Worm (Caenorhabditis elegans) whole organism, early embryonic: ENCODE results near the gene F14H3.3.

Source experiments
- B0310.2 ChIP-seq: sonication (generic microtip); optimal IDR thresholded peaks from 2 replicates; lab custom pipeline; 2016; ENCODE audit warnings: mild to moderate bottlenecking, missing genetic modification characterization, missing compliant biosample characterization
- F13C5.2 ChIP-seq: sonication (generic microtip); optimal IDR thresholded peaks from 2 replicates; lab custom pipeline; 2017; ENCODE audit warnings: mild to moderate bottlenecking, missing genetic modification characterization, inconsistent platforms, missing compliant biosample characterization
- aly-1 ChIP-seq: sonication (generic microtip); optimal IDR thresholded peaks from 2 replicates; lab custom pipeline; 2016; ENCODE audit warnings: missing genetic modification characterization, missing compliant biosample characterization
- ama-1 ChIP-seq: fragments of 150-350 bp; optimal IDR thresholded peaks from 2 replicates; lab custom pipeline; 2014
- ceh-13 ChIP-seq: fragments of 200-800 bp; sonication (Bioruptor generic); optimal IDR thresholded peaks from 2 replicates; lab custom pipeline; 2018; ENCODE audit warnings: mild to moderate bottlenecking, missing genetic modification characterization, missing compliant biosample characterization
- ceh-36 ChIP-seq: sonication (generic microtip); optimal IDR thresholded peaks from 2 replicates; lab custom pipeline; 2016; ENCODE audit warnings: missing genetic modification characterization, inconsistent platforms, missing compliant biosample characterization
- ets-7 ChIP-seq: sonication (generic microtip); optimal IDR thresholded peaks from 2 replicates; lab custom pipeline; 2016; ENCODE audit warnings: missing genotype, missing genetic modification characterization, missing compliant biosample characterization
- flt-1 ChIP-seq: fragments of 200-800 bp; sonication (Bioruptor generic); IDR thresholded peaks from 2 replicates; pipeline ENCODE4 v1.3.6; 2022; ENCODE audit warnings: missing genetic modification characterization, missing compliant biosample characterization
- hmbx-1 ChIP-seq: sonication (generic microtip); optimal IDR thresholded peaks from 2 replicates; lab custom pipeline; 2016; ENCODE audit warnings: mild to moderate bottlenecking, missing genetic modification characterization, missing compliant biosample characterization
- hmg-4 ChIP-seq: fragments of 200-800 bp; sonication (Bioruptor generic); optimal IDR thresholded peaks from 2 replicates; lab custom pipeline; 2018; ENCODE audit warnings: mild to moderate bottlenecking, missing genetic modification characterization, missing compliant biosample characterization
- hnd-1 ChIP-seq: sonication (generic microtip); optimal IDR thresholded peaks from 2 replicates; lab custom pipeline; 2016; ENCODE audit warnings: missing genetic modification characterization, missing compliant biosample characterization
- pes-1 ChIP-seq: fragments of 200-800 bp; sonication (Bioruptor generic); IDR thresholded peaks from 2 replicates; pipeline ENCODE4 v1.3.6; 2022; ENCODE audit warnings: missing genetic modification reagents, missing genetic modification characterization, missing compliant biosample characterization
- scrt-1 ChIP-seq: fragments of 200-800 bp; sonication (Bioruptor generic); IDR thresholded peaks from 2 replicates; pipeline ENCODE4 v1.3.6; 2022; ENCODE audit warnings: missing genetic modification characterization, missing compliant biosample characterization
- sea-1 ChIP-seq: fragments of 200-800 bp; sonication (Bioruptor generic); conservative IDR thresholded peaks from 2 replicates; pipeline ENCODE4 v1.3.6; 2022; ENCODE audit warnings: missing genetic modification characterization, missing compliant biosample characterization
- tbx-11 ChIP-seq: fragments of 200-800 bp; sonication (Bioruptor generic); IDR thresholded peaks from 2 replicates; pipeline ENCODE4 v1.3.6; 2022; ENCODE audit warnings: missing genetic modification characterization, missing compliant biosample characterization
- tbx-37 ChIP-seq: fragments of 200-800 bp; sonication (Bioruptor generic); conservative IDR thresholded peaks from 2 replicates; pipeline ENCODE4 v1.3.6; 2022; ENCODE audit warnings: missing genetic modification reagents, missing genetic modification characterization, missing compliant biosample characterization
- tra-4 ChIP-seq: sonication (generic microtip); optimal IDR thresholded peaks from 2 replicates; lab custom pipeline; 2017; ENCODE audit warnings: missing genetic modification characterization, missing compliant biosample characterization

The F14H3.3 gene

ce11 chrV:16015652-16016051, 37.6 kb downstream of the F14H3.3 start, which contains the start of gene str-232:
str-232 (minus strand) TSS chrV:16015752.
- TF ChIP-seq hmg-4 = no peak
- TF ChIP-seq tra-4 (tag; lab: Kevin White, UChicago) = no peak
- no peak for TF ChIP-seq aly-1
- TF ChIP-seq scrt-1 (GFP tag; lab: Robert Waterston, UW) = no peak
- no peak for TF ChIP-seq hmbx-1
- no peak for TF ChIP-seq ceh-13 (GFP tag; lab: Kevin White, UChicago)
- TF ChIP-seq F13C5.2 (tag; lab: Kevin White, UChicago) = no peak
- TF ChIP-seq ets-7 (tag; lab: Kevin White, UChicago) = no peak
- no peak for TF ChIP-seq ama-1

- TF ChIP-seq ama-1 (no peak), ets-7 (tag; lab: Kevin White, UChicago) (no peak), flt-1 (GFP tag; lab: Robert Waterston, UW) (no peak), sea-1 (no peak), tbx-11 (GFP tag; lab: Robert Waterston, UW) (no peak), hmg-4 (no peak), F13C5.2 (tag; lab: Kevin White, UChicago) (no peak), tra-4 (tag; lab: Kevin White, UChicago) (no peak), pes-1 (GFP tag; lab: Robert Waterston, UW) (no peak), ceh-13 (GFP tag; lab: Kevin White, UChicago) (no peak), tbx-37 (GFP tag; lab: Robert Waterston, UW) (no peak), hnd-1 (no peak), ceh-36 (tag; lab: Kevin White, UChicago) (no peak), scrt-1 (GFP tag; lab: Robert Waterston, UW) (no peak), aly-1 (no peak), hmbx-1 (no peak), B0310.2 (tag; lab: Kevin White, UChicago) (no peak)
Observed at ce11 chrV:16009564-16009963, 43.7 kb downstream of the F14H3.3 start, which contains the start of gene str-233. str-233 (minus strand) TSS chrV:16009664.

- TF ChIP-seq sea-1 = no peak
- TF ChIP-seq scrt-1 (GFP tag; lab: Robert Waterston, UW) = no peak
- TF ChIP-seq tbx-11 (GFP tag; lab: Robert Waterston, UW) = no peak
- no peak for TF ChIP-seq F13C5.2 (tag; lab: Kevin White, UChicago)
- TF ChIP-seq hmbx-1 = no peak
Observed at ce11 chrV:16007505-16007904, 45.8 kb downstream of the F14H3.3 start, which contains the start of gene str-231. str-231 (minus strand) TSS chrV:16007605.

ce11 chrV:16002288-16002687, 51.0 kb downstream of the F14H3.3 start, which contains the start of gene nhr-63:
nhr-63 (plus strand) TSS chrV:16002588.
- TF ChIP-seq hmg-4 = no peak
- no peak for TF ChIP-seq ets-7 (tag; lab: Kevin White, UChicago)
- no peak for TF ChIP-seq tbx-11 (GFP tag; lab: Robert Waterston, UW)
- no peak for TF ChIP-seq tbx-37 (GFP tag; lab: Robert Waterston, UW)
- TF ChIP-seq tra-4 (tag; lab: Kevin White, UChicago) = no peak
- no peak for TF ChIP-seq B0310.2 (tag; lab: Kevin White, UChicago)
- no peak for TF ChIP-seq aly-1
- no peak for TF ChIP-seq flt-1 (GFP tag; lab: Robert Waterston, UW)
- TF ChIP-seq sea-1 = no peak
- no peak for TF ChIP-seq pes-1 (GFP tag; lab: Robert Waterston, UW)
- no peak for TF ChIP-seq ceh-13 (GFP tag; lab: Kevin White, UChicago)
- TF ChIP-seq ceh-36 (tag; lab: Kevin White, UChicago) = no peak
- TF ChIP-seq hnd-1 = no peak
- TF ChIP-seq hmbx-1 = no peak
- no peak for TF ChIP-seq ama-1
- no peak for TF ChIP-seq F13C5.2 (tag; lab: Kevin White, UChicago)
- TF ChIP-seq scrt-1 (GFP tag; lab: Robert Waterston, UW) = no peak
